Worm (Caenorhabditis elegans) whole organism, L2 larva: ENCODE measurements around the gene npr-38.
A peak's percentile ranks its signal among the peaks of the same experiment; 100 is the strongest.

Source experiments
- C34F6.9 ChIP-seq: fragments of 150-350 bp; optimal IDR thresholded peaks from 2 replicates; lab custom pipeline; 2014; ENCODE audit warnings: missing biosample characterization, missing genetic modification characterization
- F13H6.1 ChIP-seq: sonication (generic microtip); optimal IDR thresholded peaks from 2 replicates; lab custom pipeline; 2016; ENCODE audit warnings: missing genetic modification characterization, missing compliant biosample characterization
- R02D3.7 ChIP-seq: fragments of 150-350 bp; optimal IDR thresholded peaks from 2 replicates; lab custom pipeline; 2014; ENCODE audit warnings: missing biosample characterization, missing genetic modification characterization
- Y55F3AM.14 ChIP-seq: fragments of 200-800 bp; sonication (Bioruptor generic); optimal IDR thresholded peaks from 2 replicates; lab custom pipeline; 2018; ENCODE audit warnings: mild to moderate bottlenecking, missing genetic modification characterization, missing compliant biosample characterization
- ZK546.5 ChIP-seq: sonication (generic microtip); optimal IDR thresholded peaks from 2 replicates; lab custom pipeline; 2017; ENCODE audit warnings: missing biosample characterization, missing genetic modification characterization
- alr-1 ChIP-seq: fragments of 150-350 bp; optimal IDR thresholded peaks from 2 replicates; lab custom pipeline; 2014; ENCODE audit warnings: missing biosample characterization, missing genetic modification characterization
- aly-2 ChIP-seq: fragments of 150-350 bp; optimal IDR thresholded peaks from 2 replicates; lab custom pipeline; 2014; ENCODE audit warnings: missing biosample characterization, missing genetic modification characterization
- ama-1 ChIP-seq: fragments of 150-350 bp; optimal IDR thresholded peaks from 2 replicates; lab custom pipeline; 2018; ENCODE audit warnings: inconsistent platforms
- blmp-1 ChIP-seq: sonication (generic microtip); optimal IDR thresholded peaks from 2 replicates; lab custom pipeline; 2017; ENCODE audit warnings: missing genetic modification characterization, mild to moderate bottlenecking, missing compliant biosample characterization, antibody characterized with exemption, moderate library complexity; ENCODE audit not compliant: insufficient read depth
- ceh-16 ChIP-seq: fragments of 150-350 bp; optimal IDR thresholded peaks from 2 replicates; lab custom pipeline; 2014; ENCODE audit warnings: missing biosample characterization, missing genetic modification characterization
- crh-2 ChIP-seq: sonication (generic microtip); optimal IDR thresholded peaks from 2 replicates; lab custom pipeline; 2017; ENCODE audit warnings: missing biosample characterization, missing genetic modification characterization
- dmd-4 ChIP-seq: sonication (generic microtip); optimal IDR thresholded peaks from 2 replicates; lab custom pipeline; 2017; ENCODE audit warnings: missing biosample characterization, missing genetic modification characterization
- egl-27 ChIP-seq: sonication (generic microtip); optimal IDR thresholded peaks from 3 replicates; lab custom pipeline; 2017; ENCODE audit warnings: missing biosample characterization, missing genetic modification reagents, missing genetic modification characterization
- elt-1 ChIP-seq: fragments of 150-350 bp; optimal IDR thresholded peaks from 2 replicates; lab custom pipeline; 2014; ENCODE audit warnings: missing biosample characterization, missing genetic modification characterization
- elt-3 ChIP-seq: sonication (generic microtip); optimal IDR thresholded peaks from 2 replicates; lab custom pipeline; 2017; ENCODE audit warnings: missing biosample characterization, missing genetic modification characterization
- fos-1 ChIP-seq: fragments of 150-350 bp; optimal IDR thresholded peaks from 2 replicates; lab custom pipeline; 2014; ENCODE audit warnings: missing biosample characterization, missing genetic modification characterization
- gmeb-1 ChIP-seq: fragments of 150-350 bp; optimal IDR thresholded peaks from 2 replicates; lab custom pipeline; 2014; ENCODE audit warnings: missing biosample characterization, missing genetic modification characterization
- lin-13 ChIP-seq: fragments of 150-350 bp; optimal IDR thresholded peaks from 2 replicates; lab custom pipeline; 2014; ENCODE audit warnings: missing biosample characterization, missing genetic modification reagents, missing genetic modification characterization
- lin-39 ChIP-seq: fragments of 150-350 bp; optimal IDR thresholded peaks from 2 replicates; lab custom pipeline; 2014; ENCODE audit warnings: missing biosample characterization, missing genetic modification reagents, missing genetic modification characterization
- lsy-2 ChIP-seq, 2 experiments: fragments of 150-350 bp in 1 of 2; sonication (generic microtip) in 1 of 2; optimal IDR thresholded peaks; 2 replicates each; lab custom pipeline; 2014 to 2017; ENCODE audit warnings: missing biosample characterization in 2 of 2, missing genetic modification characterization in 2 of 2
- mab-5 ChIP-seq: fragments of 150-350 bp; optimal IDR thresholded peaks from 2 replicates; lab custom pipeline; 2014; ENCODE audit warnings: missing biosample characterization, missing genetic modification characterization
- mbf-1 ChIP-seq: sonication (generic microtip); optimal IDR thresholded peaks from 2 replicates; lab custom pipeline; 2017; ENCODE audit warnings: missing biosample characterization, missing genetic modification characterization
- nhr-10 ChIP-seq: sonication (generic microtip); optimal IDR thresholded peaks from 2 replicates; lab custom pipeline; 2017; ENCODE audit warnings: missing biosample characterization, missing genetic modification characterization
- nhr-11 ChIP-seq: fragments of 150-350 bp; optimal IDR thresholded peaks from 2 replicates; lab custom pipeline; 2014; ENCODE audit warnings: missing biosample characterization, missing genetic modification characterization
- nhr-12 ChIP-seq: fragments of 150-350 bp; optimal IDR thresholded peaks from 2 replicates; lab custom pipeline; 2014; ENCODE audit warnings: missing biosample characterization, missing genetic modification characterization
- nhr-129 ChIP-seq: fragments of 150-350 bp; optimal IDR thresholded peaks from 2 replicates; lab custom pipeline; 2014; ENCODE audit warnings: missing biosample characterization, missing genetic modification characterization
- nhr-21 ChIP-seq: fragments of 150-350 bp; optimal IDR thresholded peaks from 2 replicates; lab custom pipeline; 2014; ENCODE audit warnings: missing biosample characterization, missing genetic modification characterization
- nhr-237 ChIP-seq: fragments of 150-350 bp; optimal IDR thresholded peaks from 2 replicates; lab custom pipeline; 2014; ENCODE audit warnings: missing biosample characterization, missing genetic modification characterization
- nhr-25 ChIP-seq: fragments of 150-350 bp; sonication (generic microtip); optimal IDR thresholded peaks from 3 replicates; lab custom pipeline; 2014; ENCODE audit warnings: missing biosample characterization, missing genetic modification characterization
- nhr-6 ChIP-seq: fragments of 150-350 bp; optimal IDR thresholded peaks from 2 replicates; lab custom pipeline; 2014; ENCODE audit warnings: missing biosample characterization, missing genetic modification characterization
- peb-1 ChIP-seq: fragments of 150-350 bp; optimal IDR thresholded peaks from 2 replicates; lab custom pipeline; 2014; ENCODE audit warnings: missing biosample characterization, missing genetic modification characterization
- sem-4 ChIP-seq: fragments of 150-350 bp; optimal IDR thresholded peaks from 2 replicates; lab custom pipeline; 2014; ENCODE audit warnings: missing biosample characterization, missing genetic modification reagents, missing genetic modification characterization
- skn-1 ChIP-seq: sonication (generic microtip); optimal IDR thresholded peaks from 2 replicates; lab custom pipeline; 2017; ENCODE audit warnings: missing biosample characterization, missing genetic modification characterization
- sma-3 ChIP-seq: sonication (generic microtip); optimal IDR thresholded peaks from 2 replicates; lab custom pipeline; 2016; ENCODE audit warnings: missing genetic modification reagents, missing genetic modification characterization, missing compliant biosample characterization
- sma-9 ChIP-seq, 2 experiments: fragments of 150-350 bp in 1 of 2; sonication (generic microtip) in 1 of 2; optimal IDR thresholded peaks; 2 replicates each; lab custom pipeline; 2014 to 2016; ENCODE audit warnings: missing genetic modification characterization in 2 of 2, mild to moderate bottlenecking in 1 of 2, missing biosample characterization in 1 of 2, missing compliant biosample characterization in 1 of 2, missing genetic modification reagents in 1 of 2, moderate library complexity in 1 of 2
- snpc-4 ChIP-seq: fragments of 150-350 bp; optimal IDR thresholded peaks from 2 replicates; lab custom pipeline; 2014; ENCODE audit warnings: missing biosample characterization, missing genetic modification characterization
- unc-39 ChIP-seq: fragments of 150-350 bp; optimal IDR thresholded peaks from 2 replicates; lab custom pipeline; 2014; ENCODE audit warnings: missing biosample characterization, missing genetic modification characterization
- unc-55 ChIP-seq: fragments of 150-350 bp; sonication (generic microtip); optimal IDR thresholded peaks from 3 replicates; lab custom pipeline; 2014; ENCODE audit warnings: missing biosample characterization, missing genetic modification reagents, missing genetic modification characterization
- unc-62 ChIP-seq: fragments of 150-350 bp; optimal IDR thresholded peaks from 2 replicates; lab custom pipeline; 2014; ENCODE audit warnings: missing biosample characterization, missing genetic modification reagents, missing genetic modification characterization
- zag-1 ChIP-seq: fragments of 150-350 bp; optimal IDR thresholded peaks from 2 replicates; lab custom pipeline; 2014; ENCODE audit warnings: missing biosample characterization, missing genetic modification characterization
- ztf-11 ChIP-seq: sonication (generic microtip); optimal IDR thresholded peaks from 2 replicates; lab custom pipeline; 2017; ENCODE audit warnings: missing biosample characterization, missing genetic modification characterization
- ztf-4 ChIP-seq: fragments of 150-350 bp; optimal IDR thresholded peaks from 2 replicates; lab custom pipeline; 2014; ENCODE audit warnings: missing biosample characterization, missing genetic modification characterization

Gene npr-38

DNA sequence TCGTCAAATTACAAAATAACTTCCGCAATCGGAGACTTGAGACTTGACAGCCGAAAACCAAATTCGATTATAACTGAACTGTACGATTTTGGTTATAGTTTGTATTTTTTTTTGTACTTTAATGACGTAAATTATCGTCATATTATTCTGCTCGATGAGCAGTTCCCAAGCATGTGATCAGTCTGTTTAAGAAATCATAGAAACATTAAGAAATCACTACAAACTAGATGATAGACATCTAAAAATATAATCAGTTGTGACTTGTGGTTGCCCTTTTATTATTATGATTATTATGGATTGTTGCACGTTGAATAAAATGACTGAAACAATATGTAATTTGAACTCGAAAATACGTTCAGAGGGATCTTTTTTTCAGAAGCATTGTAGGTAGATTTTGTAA, 37.2 kb upstream of the npr-38 start:
- TF ChIP-seq nhr-12 (tag; lab: Kevin White, UChicago) (no peak), fos-1 (peak; percentile 55), unc-39 (tag; lab: Kevin White, UChicago) (no peak), sma-9 (GFP tag; optimal IDR thresholded peaks at IDR 0.05; lab: Kevin White, UChicago) (peak; percentile 62), sma-9 (tag; optimal IDR thresholded peaks at IDR 0.05; lab: Kevin White, UChicago) (no peak)

DNA sequence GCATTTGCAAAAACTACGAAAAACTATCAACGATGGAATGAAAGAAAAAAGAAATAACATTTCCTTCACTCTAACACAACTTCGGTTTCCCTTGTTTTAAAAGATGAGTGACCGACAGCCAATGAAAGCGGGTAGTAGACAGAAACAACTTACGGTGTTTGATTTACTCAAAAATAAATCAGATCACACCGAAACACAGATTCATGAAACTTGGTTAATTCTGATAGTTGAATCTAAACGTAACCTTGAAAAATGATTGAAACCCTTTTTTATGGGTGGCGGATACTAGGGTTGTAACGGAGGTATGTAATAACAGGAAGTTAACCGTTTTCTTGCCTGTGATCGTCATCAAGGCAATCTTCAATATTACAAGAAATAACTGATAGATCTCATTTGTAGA, 36.1 kb upstream of the npr-38 start:
- TF ChIP-seq blmp-1 (tag; lab: Kevin White, UChicago) (no peak), egl-27 (no peak), nhr-6 (tag; lab: Kevin White, UChicago) (no peak), sma-3 (peak; percentile 14), lsy-2 (tag; optimal IDR thresholded peaks at IDR 0.05; lab: Kevin White, UChicago) (no peak), crh-2 (peak; percentile 13), ceh-16 (no peak), nhr-129 (no peak), C34F6.9 (tag; lab: Kevin White, UChicago) (no peak), snpc-4 (tag; lab: Kevin White, UChicago) (no peak), R02D3.7 (tag; lab: Kevin White, UChicago) (no peak), zag-1 (tag; lab: Kevin White, UChicago) (no peak), nhr-25 (tag; lab: Kevin White, UChicago) (peak; percentile 35), nhr-237 (tag; lab: Kevin White, UChicago) (no peak), lin-39 (tag; lab: Kevin White, UChicago) (no peak), ama-1 (lab: Kevin White, UChicago) (no peak)

DNA sequence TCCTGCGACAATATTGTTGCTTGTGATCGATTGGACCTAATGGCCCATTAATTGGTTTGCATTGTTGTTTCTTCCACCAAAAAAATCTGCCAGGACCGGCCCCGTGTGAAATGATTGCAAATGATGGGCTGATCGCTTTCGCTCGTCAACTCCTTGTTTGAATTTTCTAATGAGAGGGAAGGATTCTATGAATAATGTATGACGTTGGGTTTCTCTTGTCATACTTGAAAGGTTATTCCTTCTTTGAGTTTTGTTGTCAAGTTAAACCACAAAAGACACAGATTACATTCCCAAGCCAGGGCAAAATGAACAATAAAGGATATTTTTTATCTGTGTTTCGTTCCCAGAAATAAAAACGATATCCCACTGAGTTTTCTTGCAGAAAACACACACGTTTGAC, 34.8 kb upstream of the npr-38 start:
- TF ChIP-seq nhr-129 (no peak), ztf-4 (tag; lab: Kevin White, UChicago) (no peak)

DNA sequence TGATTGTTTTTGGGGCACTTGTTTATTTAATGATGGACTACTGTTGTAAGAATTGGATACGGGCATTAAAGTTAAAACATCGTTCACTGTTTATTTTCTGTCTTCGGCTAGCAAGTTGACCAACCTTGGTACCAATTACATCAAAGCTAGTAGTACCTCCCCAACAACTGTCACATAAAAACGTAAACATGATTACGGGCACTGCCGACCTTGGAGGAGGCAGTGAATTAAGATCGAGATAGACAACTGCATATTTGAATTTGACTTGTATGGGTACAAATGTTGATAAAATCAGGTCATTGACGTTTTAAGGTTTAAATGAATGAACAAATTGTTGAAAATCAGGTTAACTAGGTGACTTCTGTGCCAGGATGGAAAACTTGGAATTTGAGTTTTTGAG, 34.2 kb upstream of the npr-38 start:
- TF ChIP-seq skn-1 = no peak
- no peak for TF ChIP-seq unc-55 (GFP tag; lab: Kevin White, UChicago)
- TF ChIP-seq peb-1 (tag; lab: Kevin White, UChicago) = no peak
- TF ChIP-seq nhr-10 (tag; lab: Kevin White, UChicago) = no peak
- TF ChIP-seq ceh-16 = peak; percentile 83
- TF ChIP-seq R02D3.7 (tag; lab: Kevin White, UChicago) = no peak
- TF ChIP-seq Y55F3AM.14 (GFP tag; lab: Kevin White, UChicago) = no peak
- TF ChIP-seq elt-1 (tag; lab: Kevin White, UChicago) = peak; percentile 24
- TF ChIP-seq C34F6.9 (tag; lab: Kevin White, UChicago) = no peak
- TF ChIP-seq elt-3 = no peak
- no peak for TF ChIP-seq unc-62 (GFP tag; lab: Kevin White, UChicago)
- TF ChIP-seq alr-1 (tag; lab: Kevin White, UChicago) = no peak
- peak; percentile 1 for TF ChIP-seq sma-3
- TF ChIP-seq nhr-11 (tag; lab: Kevin White, UChicago) = no peak
- no peak for TF ChIP-seq nhr-12 (tag; lab: Kevin White, UChicago)
- no peak for TF ChIP-seq nhr-21 (tag; lab: Kevin White, UChicago)
- no peak for TF ChIP-seq snpc-4 (tag; lab: Kevin White, UChicago)
- TF ChIP-seq aly-2 (tag; lab: Kevin White, UChicago) = no peak
- TF ChIP-seq ZK546.5 (tag; lab: Kevin White, UChicago) = no peak
- no peak for TF ChIP-seq gmeb-1 (tag; lab: Kevin White, UChicago)
- no peak for TF ChIP-seq mab-5 (tag; lab: Kevin White, UChicago)
- TF ChIP-seq ztf-4 (tag; lab: Kevin White, UChicago) = no peak
- no peak for TF ChIP-seq dmd-4
- no peak for TF ChIP-seq nhr-129
- TF ChIP-seq F13H6.1 = no peak
- peak; percentile 70 for TF ChIP-seq nhr-25 (tag; lab: Kevin White, UChicago)
- peak; percentile 31 for TF ChIP-seq crh-2
- TF ChIP-seq ama-1 (lab: Kevin White, UChicago) = no peak
- TF ChIP-seq mbf-1 (tag; lab: Kevin White, UChicago) = no peak
- TF ChIP-seq fos-1 = no peak
- no peak for TF ChIP-seq lin-13 (GFP tag; lab: Kevin White, UChicago)
- TF ChIP-seq sem-4 (tag; lab: Kevin White, UChicago) = no peak
- no peak for TF ChIP-seq egl-27
- TF ChIP-seq ztf-11 (tag; lab: Kevin White, UChicago) = no peak
- peak; percentile 62 for TF ChIP-seq sma-9 (GFP tag; optimal IDR thresholded peaks at IDR 0.05; lab: Kevin White, UChicago)
- TF ChIP-seq sma-9 (tag; optimal IDR thresholded peaks at IDR 0.05; lab: Kevin White, UChicago) = no peak
- TF ChIP-seq, all 48 proteins: peak for 6
